In the genomic region with DNA sequence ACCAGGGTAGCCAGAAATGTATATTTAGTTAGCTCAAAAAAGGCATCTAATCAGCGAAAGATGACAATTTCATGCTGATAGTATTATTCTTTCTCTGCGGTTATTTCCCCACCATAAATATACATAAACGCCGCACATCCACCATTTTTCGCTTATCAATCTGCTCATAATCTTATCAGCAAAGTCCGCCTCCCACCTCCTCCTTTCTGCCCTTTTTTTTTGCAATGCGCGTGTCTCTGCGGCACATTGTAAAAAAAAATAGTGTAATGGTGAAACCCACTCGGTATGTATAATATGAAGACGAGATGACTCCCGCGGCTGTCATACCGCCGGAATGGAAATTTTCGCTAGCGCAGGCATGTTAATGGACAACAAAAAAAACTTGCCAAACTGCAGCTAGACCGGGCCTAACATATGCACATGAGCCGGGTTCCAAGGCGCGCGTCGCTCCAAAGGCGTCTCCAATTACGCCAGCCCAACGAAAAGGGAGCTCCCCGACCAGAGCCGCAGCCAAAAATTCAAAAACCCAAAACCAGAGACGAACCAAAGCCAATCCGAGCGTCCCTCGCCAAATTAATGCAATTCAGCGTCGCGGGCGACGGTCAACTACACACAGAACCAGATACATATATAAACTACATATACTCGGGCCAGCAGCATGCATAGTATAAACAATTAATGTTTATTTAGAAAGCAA, we compare ENCODE assay signal across 1 fruit fly cellular context.
TF ChIP-seq lines count a peak whose summit lies in the region.

No protein-coding gene starts in this region.

TF ChIP-seq in whole organism, embryonic, 481 proteins besides CTCF, POLR2A, EP300 and RAD21 (continued from another document):
- TF ChIP-seq Hey (tag; optimal IDR thresholded peaks at IDR 0.05; lab: Kevin White, UChicago) (peak; percentile 60), CG4424 (GFP tag; optimal IDR thresholded peaks at IDR 0.05; lab: Kevin White, UChicago) (no peak), Drgx (GFP tag; IDR thresholded peaks at IDR 0.05; lab: Robert Waterston, UW) (0 out of 2 replicates have a peak, but pooled peaks have one; percentile 21), Med (GFP tag; lab: Kevin White, UChicago) (peak; percentile 59), CG9727 (GFP tag; optimal IDR thresholded peaks at IDR 0.05; lab: Kevin White, UChicago) (no peak), ash1 (GFP tag; optimal IDR thresholded peaks at IDR 0.05; lab: Kevin White, UChicago) (no peak), kni (GFP tag; optimal IDR thresholded peaks at IDR 0.05; lab: Kevin White, UChicago) (no peak), H2.0 (GFP tag; IDR thresholded peaks at IDR 0.05; lab: Robert Waterston, UW) (no peak), BEAF-32 (GFP tag; optimal IDR thresholded peaks at IDR 0.05; lab: Kevin White, UChicago) (no peak), mirr (GFP tag; optimal IDR thresholded peaks at IDR 0.05; lab: Kevin White, UChicago) (peak; percentile 11), CG7745 (tag; optimal IDR thresholded peaks at IDR 0.05; lab: Kevin White, UChicago) (no peak), CG2116 (GFP tag; optimal IDR thresholded peaks at IDR 0.05; lab: Kevin White, UChicago) (no peak), nerfin-1 (tag; optimal IDR thresholded peaks at IDR 0.05; lab: Kevin White, UChicago) (no peak), CG7963 (GFP tag; IDR thresholded peaks at IDR 0.05; lab: Robert Waterston, UW; ENCODE audit: partially characterized antibody) (no peak), sd (tag; optimal IDR thresholded peaks at IDR 0.05; lab: Kevin White, UChicago) (peak; percentile 9), lbe (GFP tag; optimal IDR thresholded peaks at IDR 0.05; lab: Kevin White, UChicago) (no peak), CG4328 (GFP tag; optimal IDR thresholded peaks at IDR 0.05; lab: Kevin White, UChicago) (no peak)
